Worm (Caenorhabditis elegans) whole organism, midembryonic: Measurements from ENCODE around the gene ntl-9.

Experiments used
- T22C8.4 ChIP-seq: fragments of 200-800 bp; sonication (Bioruptor generic); IDR thresholded peaks from 2 replicates; pipeline ENCODE4 v1.3.6; 2022; ENCODE audit warnings: missing genetic modification characterization, missing compliant biosample characterization
- cog-1 ChIP-seq: sonication (generic microtip); optimal IDR thresholded peaks from 2 replicates; lab custom pipeline; 2016; ENCODE audit warnings: missing genetic modification characterization, missing compliant biosample characterization
- flt-1 ChIP-seq: fragments of 200-800 bp; sonication (Bioruptor generic); IDR thresholded peaks from 2 replicates; pipeline ENCODE4 v1.3.6; 2022; ENCODE audit warnings: missing genetic modification characterization, missing compliant biosample characterization
- klf-2 ChIP-seq: fragments of 200-800 bp; sonication (Bioruptor generic); conservative IDR thresholded peaks from 2 replicates; pipeline ENCODE4 v1.3.6; 2022; ENCODE audit warnings: missing genetic modification reagents, missing genetic modification characterization, missing compliant biosample characterization
- ref-1 ChIP-seq: fragments of 200-800 bp; sonication (Bioruptor generic); conservative IDR thresholded peaks from 2 replicates; pipeline ENCODE4 v1.3.6; 2022; ENCODE audit warnings: missing genetic modification reagents, missing genetic modification characterization, missing compliant biosample characterization
- tab-1 ChIP-seq: fragments of 200-800 bp; sonication (Bioruptor generic); IDR thresholded peaks from 2 replicates; pipeline ENCODE4 v1.3.6; 2022; ENCODE audit warnings: missing genetic modification characterization, missing compliant biosample characterization
- ztf-23 ChIP-seq: fragments of 200-800 bp; sonication (Bioruptor generic); IDR thresholded peaks from 2 replicates; pipeline ENCODE4 v1.3.6; 2022; ENCODE audit warnings: missing genetic modification reagents, missing genetic modification characterization, missing compliant biosample characterization
- ztf-29 ChIP-seq: fragments of 200-800 bp; sonication (Bioruptor generic); IDR thresholded peaks from 2 replicates; pipeline ENCODE4 v1.3.6; 2022; ENCODE audit warnings: missing genetic modification reagents, missing genetic modification characterization, missing compliant biosample characterization

ce11 chrIII:4937022-4937421 lies 7.3 kb upstream of the ntl-9 start, which contains the start of gene fsn-1:
- TF ChIP-seq klf-2 (no peak), flt-1 (GFP tag; lab: Robert Waterston, UW) (no peak), ztf-23 (GFP tag; lab: Robert Waterston, UW) (no peak), ztf-29 (GFP tag; lab: Robert Waterston, UW) (no peak), T22C8.4 (GFP tag; lab: Robert Waterston, UW) (no peak), tab-1 (GFP tag; lab: Robert Waterston, UW) (no peak), cog-1 (tag; lab: Kevin White, UChicago) (no peak), ref-1 (GFP tag; lab: Robert Waterston, UW) (no peak)
